Fruit fly (Drosophila melanogaster) whole organism, adult: ENCODE measurements around the gene vig2.

Experiments
- CG11617 ChIP-seq: fragments of 200-800 bp; sonication (Bioruptor generic); optimal IDR thresholded peaks from 2 replicates; lab custom pipeline; 2017; ENCODE audit warnings: mild to moderate bottlenecking, missing biosample characterization, missing genetic modification reagents, missing genetic modification characterization
- CG5204 ChIP-seq: fragments of 200-800 bp; sonication (Bioruptor generic); optimal IDR thresholded peaks from 2 replicates; lab custom pipeline; 2016; ENCODE audit warnings: missing biosample characterization, missing genetic modification characterization
- Hr96 ChIP-seq: fragments of 200-800 bp; sonication (Bioruptor generic); optimal IDR thresholded peaks from 2 replicates; lab custom pipeline; 2016; ENCODE audit warnings: missing biosample characterization, missing genetic modification characterization
- Mnt ChIP-seq: fragments of 200-800 bp; sonication (Bioruptor generic); optimal IDR thresholded peaks from 2 replicates; lab custom pipeline; 2016; ENCODE audit warnings: missing biosample characterization, mild to moderate bottlenecking, missing genetic modification characterization
- bab1 ChIP-seq: fragments of 200-800 bp; sonication (Bioruptor generic); optimal IDR thresholded peaks from 3 replicates; lab custom pipeline; 2019; ENCODE audit warnings: missing biosample characterization, mild to moderate bottlenecking, missing genetic modification characterization, moderate library complexity
- cic ChIP-seq: fragments of 200-800 bp; sonication (Bioruptor generic); optimal IDR thresholded peaks from 2 replicates; lab custom pipeline; 2017; ENCODE audit warnings: missing biosample characterization, mild to moderate bottlenecking, missing genetic modification characterization, moderate library complexity
- ovo ChIP-seq: fragments of 200-800 bp; sonication (Bioruptor generic); optimal IDR thresholded peaks from 2 replicates; lab custom pipeline; 2016; ENCODE audit warnings: missing biosample characterization, missing genetic modification characterization
- pad ChIP-seq: fragments of 200-800 bp; sonication (Bioruptor generic); optimal IDR thresholded peaks from 3 replicates; lab custom pipeline; 2017; ENCODE audit warnings: missing biosample characterization, missing genetic modification characterization, mild to moderate bottlenecking, moderate library complexity, missing genetic modification reagents

dm6 chr3R:25074558-25074964 is 48.6 kb upstream of the vig2 start, which contains the start of the genes shams and CG11920:
- peak; percentile 96 for TF ChIP-seq Mnt
- TF ChIP-seq cic (GFP tag; lab: Kevin White, UChicago): no peak
- no peak for TF ChIP-seq bab1 (GFP tag; lab: Kevin White, UChicago)
- TF ChIP-seq CG5204 (GFP tag; lab: Kevin White, UChicago): no peak
- peak; percentile 12 for TF ChIP-seq CG11617
- TF ChIP-seq pad (GFP tag; lab: Kevin White, UChicago): no peak
- no peak for TF ChIP-seq Hr96 (GFP tag; lab: Kevin White, UChicago)
- no peak for TF ChIP-seq ovo
